Fruit fly (Drosophila melanogaster) whole organism, embryonic: ENCODE results near the gene CG17930.

Source experiments
- Ada2b ChIP-seq: fragments of 200-800 bp; sonication (Bioruptor generic); IDR thresholded peaks from 2 replicates; pipeline ENCODE4 v1.3.6; 2022; ENCODE audit warnings: missing biosample characterization, missing genetic modification characterization
- B-H1 ChIP-seq: fragments of 200-800 bp; sonication (Bioruptor generic); IDR thresholded peaks from 3 replicates; pipeline ENCODE4 v1.3.6; 2022; ENCODE audit warnings: missing biosample characterization, missing genetic modification characterization
- B-H2 ChIP-seq: fragments of 200-800 bp; sonication (Bioruptor generic); optimal IDR thresholded peaks from 2 replicates; lab custom pipeline; 2018; ENCODE audit warnings: missing biosample characterization, mild to moderate bottlenecking, missing genetic modification characterization
- BtbVII ChIP-seq: fragments of 200-800 bp; sonication (Bioruptor generic); optimal IDR thresholded peaks from 3 replicates; lab custom pipeline; 2017; ENCODE audit warnings: missing biosample characterization, mild to moderate bottlenecking, missing genetic modification characterization
- CG10366 ChIP-seq: fragments of 200-800 bp; sonication (Bioruptor generic); IDR thresholded peaks from 2 replicates; pipeline ENCODE4 v1.3.6; 2022; ENCODE audit warnings: missing biosample characterization, missing genetic modification characterization
- CG10431 ChIP-seq: fragments of 200-800 bp; sonication (Bioruptor generic); optimal IDR thresholded peaks from 3 replicates; lab custom pipeline; 2018; ENCODE audit warnings: missing biosample characterization, mild to moderate bottlenecking, missing genetic modification characterization
- CG10654 ChIP-seq: fragments of 200-800 bp; sonication (Bioruptor generic); optimal IDR thresholded peaks from 2 replicates; lab custom pipeline; 2016; ENCODE audit warnings: missing biosample characterization, missing genetic modification characterization
- CG10979 ChIP-seq: fragments of 200-800 bp; sonication (Bioruptor generic); optimal IDR thresholded peaks from 2 replicates; lab custom pipeline; 2018; ENCODE audit warnings: missing biosample characterization, mild to moderate bottlenecking, missing genetic modification characterization, moderate library complexity
- CG13894 ChIP-seq: fragments of 200-800 bp; sonication (Bioruptor generic); optimal IDR thresholded peaks from 3 replicates; lab custom pipeline; 2018; ENCODE audit warnings: missing biosample characterization, mild to moderate bottlenecking, missing genetic modification characterization, moderate library complexity
- CG1529 ChIP-seq: fragments of 200-800 bp; sonication (Bioruptor generic); optimal IDR thresholded peaks from 3 replicates; lab custom pipeline; 2018; ENCODE audit warnings: missing biosample characterization, missing genetic modification characterization
- CG15479 ChIP-seq: fragments of 200-800 bp; sonication (Bioruptor generic); optimal IDR thresholded peaks from 3 replicates; lab custom pipeline; 2019; ENCODE audit warnings: missing biosample characterization, mild to moderate bottlenecking, missing genetic modification characterization, moderate library complexity
- CG16863 ChIP-seq: fragments of 200-800 bp; sonication (Bioruptor generic); optimal IDR thresholded peaks from 3 replicates; lab custom pipeline; 2016; ENCODE audit warnings: missing biosample characterization, missing genetic modification characterization
- CG18011 ChIP-seq: fragments of 200-800 bp; sonication (Bioruptor generic); optimal IDR thresholded peaks from 2 replicates; lab custom pipeline; 2017; ENCODE audit warnings: missing biosample characterization, missing genetic modification characterization, mild to moderate bottlenecking, moderate library complexity, missing genotype
- CG2199 ChIP-seq: fragments of 200-800 bp; sonication (Bioruptor generic); IDR thresholded peaks from 3 replicates; pipeline ENCODE4 v1.3.6; 2022; ENCODE audit warnings: missing biosample characterization, missing genetic modification characterization
- CG2678 ChIP-seq: fragments of 200-800 bp; sonication (Bioruptor generic); optimal IDR thresholded peaks from 3 replicates; lab custom pipeline; 2019; ENCODE audit warnings: missing biosample characterization, mild to moderate bottlenecking, missing genetic modification characterization, moderate library complexity
- CG34422 ChIP-seq: fragments of 200-800 bp; sonication (Bioruptor generic); IDR thresholded peaks from 3 replicates; pipeline ENCODE4 v1.3.6; 2022; ENCODE audit warnings: missing biosample characterization, missing genetic modification characterization
- CG8388 ChIP-seq: fragments of 200-800 bp; sonication (Bioruptor generic); optimal IDR thresholded peaks from 2 replicates; lab custom pipeline; 2019; ENCODE audit warnings: missing biosample characterization, mild to moderate bottlenecking, missing genetic modification characterization, moderate library complexity
- CG9609 ChIP-seq: fragments of 200-800 bp; sonication (Bioruptor generic); optimal IDR thresholded peaks from 3 replicates; lab custom pipeline; 2016; ENCODE audit warnings: missing biosample characterization, missing genetic modification characterization
- CTCF ChIP-seq: fragments of 200-800 bp; sonication (Bioruptor generic); optimal IDR thresholded peaks from 2 replicates; lab custom pipeline; 2017; ENCODE audit warnings: missing biosample characterization, mild to moderate bottlenecking, missing genetic modification characterization, moderate library complexity
- D19B ChIP-seq: fragments of 200-800 bp; sonication (Bioruptor generic); optimal IDR thresholded peaks from 2 replicates; lab custom pipeline; 2017; ENCODE audit warnings: missing biosample characterization, mild to moderate bottlenecking, missing genetic modification characterization
- Doc2 ChIP-seq: fragments of 200-800 bp; sonication (Bioruptor generic); IDR thresholded peaks from 2 replicates; pipeline ENCODE4 v1.3.6; 2022; ENCODE audit warnings: missing biosample characterization, missing genetic modification characterization
- Doc3 ChIP-seq: fragments of 200-800 bp; sonication (Bioruptor generic); IDR thresholded peaks from 3 replicates; pipeline ENCODE4 v1.3.6; 2022; ENCODE audit warnings: missing biosample characterization, missing genetic modification characterization; ENCODE audit not compliant: partially characterized antibody
- Hr51 ChIP-seq, 2 experiments: fragments of 200-800 bp; sonication (Bioruptor generic); optimal IDR thresholded peaks; 2 replicates in 1 of 2; 3 replicates in 1 of 2; lab custom pipeline; 2016 to 2018; ENCODE audit warnings: missing biosample characterization in 2 of 2, missing genetic modification characterization in 2 of 2, mild to moderate bottlenecking in 1 of 2, moderate library complexity in 1 of 2
- Lhr ChIP-seq: fragments of 200-800 bp; sonication (Bioruptor generic); optimal IDR thresholded peaks from 3 replicates; lab custom pipeline; 2017; ENCODE audit warnings: mild to moderate bottlenecking, missing biosample characterization, missing genetic modification reagents, missing genetic modification characterization
- Lim3 ChIP-seq: fragments of 200-800 bp; sonication (Bioruptor generic); IDR thresholded peaks from 2 replicates; pipeline ENCODE4 v1.3.6; 2022; ENCODE audit warnings: missing biosample characterization, missing genetic modification characterization
- Lpt ChIP-seq: fragments of >200 bp; optimal IDR thresholded peaks from 2 replicates; lab custom pipeline; 2018; ENCODE audit warnings: missing biosample characterization, missing genetic modification characterization
- MBD-R2 ChIP-seq: fragments of 200-800 bp; sonication (Bioruptor generic); IDR thresholded peaks from 2 replicates; pipeline ENCODE4 v1.3.6; 2022; ENCODE audit warnings: missing biosample characterization, missing genetic modification characterization
- Optix ChIP-seq: fragments of 200-800 bp; sonication (Bioruptor generic); IDR thresholded peaks from 3 replicates; pipeline ENCODE4 v1.3.6; 2022; ENCODE audit warnings: missing biosample characterization, missing genetic modification characterization
- Ravus ChIP-seq: fragments of 200-800 bp; sonication (Bioruptor generic); IDR thresholded peaks from 2 replicates; pipeline ENCODE4 v1.3.6; 2022; ENCODE audit warnings: missing biosample characterization, missing genetic modification characterization
- Trl ChIP-seq, 3 experiments: fragments of >200 bp in 2 of 3; fragments of 200-800 bp in 1 of 3; sonication (Bioruptor generic) in 1 of 3; optimal IDR thresholded peaks; 2 replicates in 1 of 3; 3 replicates in 2 of 3; lab custom pipeline; 2016 to 2017; ENCODE audit warnings: missing biosample characterization in 1 of 3, missing genetic modification characterization in 1 of 3
- Xbp1 ChIP-seq: fragments of 200-800 bp; sonication (Bioruptor generic); optimal IDR thresholded peaks from 3 replicates; lab custom pipeline; 2016; ENCODE audit warnings: missing biosample characterization, mild to moderate bottlenecking, missing genetic modification characterization
- bigmax ChIP-seq: fragments of 200-800 bp; sonication (Bioruptor generic); optimal IDR thresholded peaks from 2 replicates; lab custom pipeline; 2018; ENCODE audit warnings: missing biosample characterization, mild to moderate bottlenecking, missing genetic modification characterization
- dpn ChIP-seq, 2 experiments: fragments of 200-800 bp; sonication (Bioruptor generic); optimal IDR thresholded peaks; 3 replicates each; lab custom pipeline; 2016; ENCODE audit warnings: missing biosample characterization in 2 of 2, missing genetic modification characterization in 2 of 2
- eyg ChIP-seq: fragments of 200-800 bp; sonication (Bioruptor generic); optimal IDR thresholded peaks from 3 replicates; lab custom pipeline; 2016; ENCODE audit warnings: missing biosample characterization, missing genetic modification characterization
- gem ChIP-seq: fragments of 200-800 bp; sonication (Bioruptor generic); optimal IDR thresholded peaks from 2 replicates; lab custom pipeline; 2019; ENCODE audit warnings: missing biosample characterization, mild to moderate bottlenecking, missing genetic modification characterization, moderate library complexity
- gfzf ChIP-seq: fragments of 200-800 bp; sonication (Bioruptor generic); optimal IDR thresholded peaks from 2 replicates; lab custom pipeline; 2016; ENCODE audit warnings: missing biosample characterization, mild to moderate bottlenecking, missing genetic modification characterization, moderate library complexity
- gt ChIP-seq: fragments of 200-800 bp; sonication (Bioruptor generic); IDR thresholded peaks from 2 replicates; pipeline ENCODE4 v1.3.6; 2022; ENCODE audit warnings: missing biosample characterization, missing genetic modification characterization
- ind ChIP-seq: fragments of 200-800 bp; sonication (Bioruptor generic); optimal IDR thresholded peaks from 3 replicates; lab custom pipeline; 2016; ENCODE audit warnings: missing biosample characterization, missing genetic modification characterization
- lola ChIP-seq, 3 experiments: fragments of >200 bp in 2 of 3; fragments of 200-800 bp in 1 of 3; sonication (Bioruptor generic) in 1 of 3; optimal IDR thresholded peaks; 2 replicates each; lab custom pipeline; 2017 to 2019; ENCODE audit warnings: missing biosample characterization in 3 of 3, missing genetic modification characterization in 3 of 3, mild to moderate bottlenecking in 1 of 3, moderate library complexity in 1 of 3
- pum ChIP-seq: fragments of 200-800 bp; sonication (Bioruptor generic); optimal IDR thresholded peaks from 2 replicates; lab custom pipeline; 2016; ENCODE audit warnings: missing biosample characterization, missing genetic modification characterization
- pzg ChIP-seq: fragments of 200-800 bp; sonication (Bioruptor generic); optimal IDR thresholded peaks from 3 replicates; lab custom pipeline; 2018; ENCODE audit warnings: missing biosample characterization, mild to moderate bottlenecking, missing genetic modification characterization, moderate library complexity
- row ChIP-seq: fragments of 200-800 bp; sonication (Bioruptor generic); IDR thresholded peaks from 3 replicates; pipeline ENCODE4 v1.3.6; 2022; ENCODE audit warnings: missing biosample characterization, missing genetic modification characterization
- sc ChIP-seq, 3 experiments: fragments of >200 bp in 2 of 3; fragments of 200-800 bp in 1 of 3; sonication (Bioruptor generic) in 1 of 3; optimal IDR thresholded peaks; 2 replicates in 2 of 3; 3 replicates in 1 of 3; lab custom pipeline; 2017; ENCODE audit warnings: mild to moderate bottlenecking in 1 of 3, missing biosample characterization in 1 of 3, missing genetic modification characterization in 1 of 3, missing genetic modification reagents in 1 of 3
- scrt ChIP-seq: fragments of 200-800 bp; sonication (Bioruptor generic); optimal IDR thresholded peaks from 2 replicates; lab custom pipeline; 2018; ENCODE audit warnings: missing biosample characterization, mild to moderate bottlenecking, missing genetic modification characterization, moderate library complexity
- slbo ChIP-seq: fragments of 200-800 bp; sonication (Bioruptor generic); IDR thresholded peaks from 2 replicates; pipeline ENCODE4 v1.3.6; 2022; ENCODE audit warnings: missing biosample characterization, missing genetic modification characterization
- slp2 ChIP-seq: fragments of 200-800 bp; sonication (Bioruptor generic); optimal IDR thresholded peaks from 2 replicates; lab custom pipeline; 2016; ENCODE audit warnings: missing biosample characterization, missing genetic modification characterization
- sqz ChIP-seq: fragments of 200-800 bp; sonication (Bioruptor generic); optimal IDR thresholded peaks from 3 replicates; lab custom pipeline; 2018; ENCODE audit warnings: missing biosample characterization, mild to moderate bottlenecking, missing genetic modification characterization
- ssp ChIP-seq: fragments of 200-800 bp; sonication (Bioruptor generic); IDR thresholded peaks from 2 replicates; pipeline ENCODE4 v1.3.6; 2022; ENCODE audit warnings: missing biosample characterization, missing genetic modification characterization
- z ChIP-seq: fragments of 200-800 bp; sonication (Bioruptor generic); IDR thresholded peaks from 3 replicates; pipeline ENCODE4 v1.3.6; 2022; ENCODE audit warnings: missing biosample characterization, missing genetic modification characterization

The CG17930 gene

DNA sequence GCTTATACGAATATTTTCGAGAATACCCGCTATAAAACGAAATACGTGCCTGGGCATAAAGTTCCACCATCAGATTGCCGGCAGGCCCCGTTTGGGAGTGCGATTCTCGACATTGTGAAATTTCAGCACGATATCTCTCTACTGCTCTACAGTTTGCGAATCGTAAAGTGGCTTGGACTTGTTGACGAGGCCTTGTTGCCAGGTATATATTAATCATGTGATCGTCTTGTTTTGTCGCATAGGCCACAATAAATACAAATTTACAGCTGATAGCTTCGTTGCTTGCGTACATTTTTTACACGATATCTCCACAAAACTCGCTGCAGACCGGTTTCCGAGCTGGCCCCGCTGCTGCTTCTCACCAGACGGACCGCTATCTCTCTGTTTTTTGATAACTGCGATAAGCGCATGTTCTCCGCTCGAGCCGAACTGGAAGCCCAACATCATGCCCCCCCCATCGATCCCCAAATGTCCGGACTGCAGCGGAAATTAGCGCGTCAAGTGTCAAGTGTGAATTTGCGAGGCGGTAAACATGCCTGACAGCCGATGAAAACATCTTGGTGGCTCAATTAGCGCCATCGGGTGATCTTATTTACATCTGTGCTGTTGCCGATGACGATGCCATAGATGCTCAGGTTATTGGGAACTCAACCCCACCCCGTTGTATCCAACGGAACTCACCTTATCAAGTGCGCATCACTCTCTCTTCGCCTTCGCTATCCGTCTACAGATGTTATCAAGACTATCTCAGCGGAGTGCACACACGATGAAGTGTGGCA lies 18.2 kb upstream of the CG17930 start (continued):
- TF ChIP-seq B-H1 (GFP tag; lab: Robert Waterston, UW): no peak
- TF ChIP-seq CG1529 (GFP tag; lab: Kevin White, UChicago): peak; percentile 100
- TF ChIP-seq gfzf (GFP tag; lab: Kevin White, UChicago): no peak
- TF ChIP-seq CG16863 (GFP tag; lab: Kevin White, UChicago): no peak
- TF ChIP-seq pzg (GFP tag; lab: Kevin White, UChicago): no peak
- no peak for TF ChIP-seq ssp (GFP tag; lab: Robert Waterston, UW)
- no peak for TF ChIP-seq CG10654 (GFP tag; lab: Kevin White, UChicago)
- no peak for TF ChIP-seq D19B (GFP tag; lab: Kevin White, UChicago)
- TF ChIP-seq Optix (GFP tag; lab: Robert Waterston, UW): no peak
- no peak for TF ChIP-seq Lhr (GFP tag; lab: Kevin White, UChicago)
- peak; percentile 26 for TF ChIP-seq ind (GFP tag; lab: Kevin White, UChicago)
- TF ChIP-seq BtbVII (GFP tag; lab: Kevin White, UChicago): no peak
- TF ChIP-seq CG9609 (GFP tag; lab: Kevin White, UChicago): no peak
- TF ChIP-seq CG13894 (tag; lab: Kevin White, UChicago): no peak
- no peak for TF ChIP-seq Hr51 (GFP tag; optimal IDR thresholded peaks at IDR 0.05; lab: Kevin White, UChicago)
- peak; percentile 3 for TF ChIP-seq CG10979
- no peak for TF ChIP-seq CG2678 (tag; lab: Kevin White, UChicago)
- peak; percentile 30 for TF ChIP-seq gem (tag; lab: Kevin White, UChicago)
- peak; percentile 62 for TF ChIP-seq slbo (GFP tag; lab: Robert Waterston, UW)
- TF ChIP-seq Doc3: no peak
- no peak for TF ChIP-seq gt (GFP tag; lab: Robert Waterston, UW)
- TF ChIP-seq Trl (optimal IDR thresholded peaks at IDR 0.05; lab: Kevin White, UChicago): no peak
- TF ChIP-seq Trl (GFP tag; optimal IDR thresholded peaks at IDR 0.05; lab: Kevin White, UChicago): peak; percentile 11
- peak in 1 of 3 experiments; percentile 3 for TF ChIP-seq lola (GFP tag; optimal IDR thresholded peaks at IDR 0.05; lab: Kevin White, UChicago)
- TF ChIP-seq sc (optimal IDR thresholded peaks at IDR 0.05; lab: Kevin White, UChicago): no peak
- no peak for TF ChIP-seq sc (GFP tag; optimal IDR thresholded peaks at IDR 0.05; lab: Kevin White, UChicago)
- no peak for TF ChIP-seq CTCF
- no peak for TF ChIP-seq Lim3 (GFP tag; lab: Robert Waterston, UW)
- no peak for TF ChIP-seq CG10431
- TF ChIP-seq pum (GFP tag; lab: Kevin White, UChicago): no peak
- TF ChIP-seq slp2 (GFP tag; lab: Kevin White, UChicago): no peak
- TF ChIP-seq CG10366 (GFP tag; lab: Robert Waterston, UW): no peak
- no peak for TF ChIP-seq CG2199
- peak; percentile 1 for TF ChIP-seq CG15479 (GFP tag; lab: Kevin White, UChicago)
- TF ChIP-seq z (GFP tag; lab: Robert Waterston, UW): no peak
- no peak; the same call in 1 of the 2 replicates for TF ChIP-seq MBD-R2 (GFP tag; lab: Robert Waterston, UW)
- no peak for TF ChIP-seq bigmax (GFP tag; lab: Kevin White, UChicago)
- no peak for TF ChIP-seq Doc2 (GFP tag; lab: Robert Waterston, UW)
- no peak for TF ChIP-seq B-H2 (GFP tag; lab: Kevin White, UChicago)
- no peak for TF ChIP-seq CG34422 (GFP tag; lab: Robert Waterston, UW)
- no peak for TF ChIP-seq CG18011
- no peak for TF ChIP-seq sqz
- no peak for TF ChIP-seq Ravus (GFP tag; lab: Robert Waterston, UW)
- peak in 1 of 2 experiments; percentile 36 for TF ChIP-seq dpn (GFP tag; optimal IDR thresholded peaks at IDR 0.05; lab: Kevin White, UChicago)
- TF ChIP-seq Lpt (GFP tag; lab: Kevin White, UChicago): no peak
- no peak for TF ChIP-seq scrt (GFP tag; lab: Kevin White, UChicago)
- peak; percentile 50 for TF ChIP-seq Ada2b (GFP tag; lab: Robert Waterston, UW)
- peak; percentile 67 for TF ChIP-seq row (GFP tag; lab: Robert Waterston, UW)
- peak; percentile 33 for TF ChIP-seq Xbp1
- peak; percentile 26 for TF ChIP-seq eyg
- peak; percentile 13 for TF ChIP-seq CG8388 (GFP tag; lab: Kevin White, UChicago)
